Fruit fly (Drosophila melanogaster): ENCODE results near the gene ogre.

dm6 chrX:7014931-7015428 is 23.9 kb upstream of the ogre start:
- no peak for TF ChIP-seq sage (GFP tag; optimal IDR thresholded peaks at IDR 0.05)
- TF ChIP-seq GATAd (GFP tag; optimal IDR thresholded peaks at IDR 0.05), result no peak
- TF ChIP-seq tai (GFP tag; optimal IDR thresholded peaks at IDR 0.05), result peak; percentile 68
- TF ChIP-seq Dfd (GFP tag; optimal IDR thresholded peaks at IDR 0.05), result no peak
- TF ChIP-seq Myc (optimal IDR thresholded peaks at IDR 0.05), result peak; percentile 48
- no peak for TF ChIP-seq lola (GFP tag; optimal IDR thresholded peaks at IDR 0.05)
- no peak for TF ChIP-seq Abd-B (GFP tag; optimal IDR thresholded peaks at IDR 0.05)
- TF ChIP-seq Dif (GFP tag; optimal IDR thresholded peaks at IDR 0.05; ENCODE audit: partially characterized antibody), result no peak
- peak; percentile 0 for TF ChIP-seq Hr83 (GFP tag; optimal IDR thresholded peaks at IDR 0.05; ENCODE audit: poor library complexity, severe bottlenecking)
- peak; percentile 10 for TF ChIP-seq br (GFP tag; optimal IDR thresholded peaks at IDR 0.05)
- peak; percentile 66 for TF ChIP-seq sv (GFP tag; optimal IDR thresholded peaks at IDR 0.05)
- TF ChIP-seq Hr78 (GFP tag; optimal IDR thresholded peaks at IDR 0.05), result no peak
- no peak for TF ChIP-seq CG32264 (GFP tag; optimal IDR thresholded peaks at IDR 0.05)
